Worm (Caenorhabditis elegans) whole organism, L1 larva: Measurements from ENCODE around the gene H14E04.3.

Source experiments
- nhr-76 ChIP-seq: sonication (generic microtip); optimal IDR thresholded peaks from 2 replicates; lab custom pipeline; 2017; ENCODE audit warnings: missing biosample characterization, missing genetic modification characterization
- nhr-77 ChIP-seq: fragments of 150-350 bp; optimal IDR thresholded peaks from 2 replicates; lab custom pipeline; 2014; ENCODE audit warnings: missing biosample characterization, missing genetic modification characterization

- TF ChIP-seq nhr-77 (tag; lab: Kevin White, UChicago) = no peak
- no peak for TF ChIP-seq nhr-76 (tag; lab: Kevin White, UChicago)
Measured at ce11 chrIII:2343273-2343672, 43.1 kb downstream of the H14E04.3 start, which contains the start of gene phf-5.
